Worm (Caenorhabditis elegans): ENCODE data around the gene chup-1.

DNA sequence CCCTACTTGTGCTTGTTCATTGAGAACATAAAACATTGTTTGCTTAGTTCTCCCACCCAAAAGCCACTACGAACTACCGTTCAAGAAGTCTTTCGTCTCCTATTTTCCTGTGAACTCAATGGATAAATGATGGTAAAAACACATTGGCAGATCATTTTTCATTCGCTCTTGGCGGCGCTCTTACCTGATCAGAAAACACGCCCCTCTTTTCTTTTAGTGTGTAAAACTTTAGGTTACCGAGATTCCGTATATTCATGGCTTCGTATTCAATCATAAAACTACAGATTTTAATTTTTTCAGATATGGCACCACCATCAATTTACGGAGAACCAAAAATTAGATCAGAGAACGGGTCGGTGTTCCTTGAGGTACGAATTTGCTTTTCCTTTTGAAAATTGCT lies 28.4 kb upstream of the chup-1 start, which contains the start of gene zig-12:
- TF ChIP-seq nhr-77 (tag; optimal IDR thresholded peaks at IDR 0.05) (no peak), nhr-237 (tag; optimal IDR thresholded peaks at IDR 0.05) (no peak), fos-1 (tag; optimal IDR thresholded peaks at IDR 0.05) (no peak), ceh-28 (tag; optimal IDR thresholded peaks at IDR 0.05) (no peak), pha-4 (tag; optimal IDR thresholded peaks at IDR 0.05) (no peak), aly-2 (tag; optimal IDR thresholded peaks at IDR 0.05) (no peak), snpc-4 (tag; optimal IDR thresholded peaks at IDR 0.05) (no peak), egl-27 (tag; optimal IDR thresholded peaks at IDR 0.05) (no peak)
